Fruit fly (Drosophila melanogaster) whole organism, embryonic: ENCODE results near the gene CG32568.

Experiments
- BEAF-32 ChIP-seq: fragments of 200-800 bp; sonication (Bioruptor generic); optimal IDR thresholded peaks from 3 replicates; lab custom pipeline; 2017; ENCODE audit warnings: missing biosample characterization, missing genetic modification characterization, mild to moderate bottlenecking, moderate library complexity, missing genetic modification reagents
- Blimp-1 ChIP-seq: fragments of 200-800 bp; sonication (Bioruptor generic); optimal IDR thresholded peaks from 3 replicates; lab custom pipeline; 2018; ENCODE audit warnings: missing biosample characterization, missing genetic modification characterization, mild to moderate bottlenecking, moderate library complexity, missing genetic modification reagents
- CG10267 ChIP-seq: fragments of 200-800 bp; sonication (Bioruptor generic); optimal IDR thresholded peaks from 2 replicates; lab custom pipeline; 2018; ENCODE audit warnings: missing biosample characterization, mild to moderate bottlenecking, missing genetic modification characterization, moderate library complexity
- CG11723 ChIP-seq: fragments of 200-800 bp; sonication (Bioruptor generic); optimal IDR thresholded peaks from 2 replicates; lab custom pipeline; 2017; ENCODE audit warnings: missing biosample characterization, mild to moderate bottlenecking, missing genetic modification characterization
- CG13123 ChIP-seq: fragments of 200-800 bp; sonication (Bioruptor generic); optimal IDR thresholded peaks from 2 replicates; lab custom pipeline; 2016; ENCODE audit warnings: missing biosample characterization, missing genetic modification characterization
- CG1647 ChIP-seq: fragments of 200-800 bp; sonication (Bioruptor generic); optimal IDR thresholded peaks from 3 replicates; lab custom pipeline; 2016; ENCODE audit warnings: missing biosample characterization, missing genetic modification characterization
- CG17568 ChIP-seq: fragments of 200-800 bp; sonication (Bioruptor generic); optimal IDR thresholded peaks from 2 replicates; lab custom pipeline; 2018; ENCODE audit warnings: missing biosample characterization, mild to moderate bottlenecking, missing genetic modification characterization, moderate library complexity
- CG17802 ChIP-seq: fragments of 200-800 bp; sonication (Bioruptor generic); optimal IDR thresholded peaks from 2 replicates; lab custom pipeline; 2018; ENCODE audit warnings: missing biosample characterization, mild to moderate bottlenecking, missing genetic modification characterization, moderate library complexity
- CG18011 ChIP-seq: fragments of 200-800 bp; sonication (Bioruptor generic); optimal IDR thresholded peaks from 2 replicates; lab custom pipeline; 2017; ENCODE audit warnings: missing biosample characterization, missing genetic modification characterization, mild to moderate bottlenecking, moderate library complexity, missing genotype
- CG18262 ChIP-seq: fragments of 200-800 bp; optimal IDR thresholded peaks from 3 replicates; lab custom pipeline; 2019; ENCODE audit warnings: missing biosample characterization, mild to moderate bottlenecking, missing genetic modification characterization, moderate library complexity
- CG2889 ChIP-seq: fragments of 200-800 bp; sonication (Bioruptor generic); IDR thresholded peaks from 3 replicates; pipeline ENCODE4 v1.3.6; 2022; ENCODE audit warnings: missing biosample characterization, missing genetic modification characterization
- CG33213 ChIP-seq: fragments of 200-800 bp; sonication (Bioruptor generic); optimal IDR thresholded peaks from 3 replicates; lab custom pipeline; 2016; ENCODE audit warnings: missing biosample characterization, missing genetic modification characterization
- CG7271 ChIP-seq: fragments of 200-800 bp; sonication (Bioruptor generic); optimal IDR thresholded peaks from 2 replicates; lab custom pipeline; 2018; ENCODE audit warnings: missing biosample characterization, mild to moderate bottlenecking, missing genetic modification characterization, moderate library complexity
- CG7556 ChIP-seq: fragments of 200-800 bp; sonication (Bioruptor generic); optimal IDR thresholded peaks from 2 replicates; lab custom pipeline; 2017; ENCODE audit warnings: missing biosample characterization, mild to moderate bottlenecking, missing genetic modification characterization
- CG8089 ChIP-seq: fragments of 200-800 bp; sonication (Bioruptor generic); optimal IDR thresholded peaks from 3 replicates; lab custom pipeline; 2016; ENCODE audit warnings: missing biosample characterization, missing genetic modification characterization
- CG8290 ChIP-seq, 3 experiments: fragments of 200-800 bp; sonication (Bioruptor generic); optimal IDR thresholded peaks; 2 replicates each; lab custom pipeline; 2016 to 2019; ENCODE audit warnings: missing biosample characterization in 3 of 3, missing genetic modification characterization in 3 of 3, mild to moderate bottlenecking in 2 of 3, moderate library complexity in 1 of 3
- CG8359 ChIP-seq: fragments of 200-800 bp; sonication (Bioruptor generic); optimal IDR thresholded peaks from 2 replicates; lab custom pipeline; 2017; ENCODE audit warnings: missing biosample characterization, mild to moderate bottlenecking, missing genetic modification characterization, borderline replicate concordance
- CoRest ChIP-seq: fragments of 200-800 bp; sonication (Bioruptor generic); optimal IDR thresholded peaks from 3 replicates; lab custom pipeline; 2018; ENCODE audit warnings: missing biosample characterization, mild to moderate bottlenecking, missing genetic modification characterization, moderate library complexity
- Dad ChIP-seq: fragments of 200-800 bp; sonication (Bioruptor generic); optimal IDR thresholded peaks from 3 replicates; lab custom pipeline; 2016; ENCODE audit warnings: missing biosample characterization, missing genetic modification characterization
- E2f1 ChIP-seq: fragments of 200-800 bp; sonication (Bioruptor generic); IDR thresholded peaks from 2 replicates; pipeline ENCODE4 v1.3.6; 2022; ENCODE audit warnings: missing biosample characterization, missing genetic modification characterization
- HHEX ChIP-seq: fragments of 200-800 bp; sonication (Bioruptor generic); optimal IDR thresholded peaks from 3 replicates; lab custom pipeline; 2017; ENCODE audit warnings: missing biosample characterization, mild to moderate bottlenecking, missing genetic modification characterization, missing genetic modification reagents
- HLH4C ChIP-seq: fragments of 200-800 bp; sonication (Bioruptor generic); IDR thresholded peaks from 3 replicates; pipeline ENCODE4 v1.3.6; 2022; ENCODE audit warnings: missing biosample characterization, missing genetic modification characterization; ENCODE audit not compliant: partially characterized antibody
- MTF-1 ChIP-seq: fragments of 200-800 bp; sonication (Bioruptor generic); optimal IDR thresholded peaks from 2 replicates; lab custom pipeline; 2018; ENCODE audit warnings: missing biosample characterization, mild to moderate bottlenecking, missing genetic modification characterization, borderline replicate concordance
- Ssrp ChIP-seq: fragments of 200-800 bp; sonication (Bioruptor generic); optimal IDR thresholded peaks from 2 replicates; lab custom pipeline; 2018; ENCODE audit warnings: missing biosample characterization, mild to moderate bottlenecking, missing genetic modification characterization, moderate library complexity
- Xbp1 ChIP-seq: fragments of 200-800 bp; sonication (Bioruptor generic); optimal IDR thresholded peaks from 3 replicates; lab custom pipeline; 2016; ENCODE audit warnings: missing biosample characterization, mild to moderate bottlenecking, missing genetic modification characterization
- ash1 ChIP-seq: fragments of 200-800 bp; sonication (Bioruptor generic); optimal IDR thresholded peaks from 2 replicates; lab custom pipeline; 2018; ENCODE audit warnings: missing biosample characterization, mild to moderate bottlenecking, missing genetic modification characterization
- caup ChIP-seq: fragments of 200-800 bp; sonication (Bioruptor generic); optimal IDR thresholded peaks from 3 replicates; lab custom pipeline; 2017; ENCODE audit warnings: missing biosample characterization, mild to moderate bottlenecking, missing genetic modification characterization, moderate library complexity; ENCODE audit not compliant: severe bottlenecking
- chif ChIP-seq, 2 experiments: fragments of 200-800 bp; sonication (Bioruptor generic); optimal IDR thresholded peaks; 3 replicates each; lab custom pipeline; 2016; ENCODE audit warnings: missing biosample characterization in 2 of 2, missing genetic modification characterization in 2 of 2
- eve ChIP-seq, 2 experiments: fragments of >200 bp; optimal IDR thresholded peaks; 2 replicates each; lab custom pipeline; 2017; ENCODE audit warnings: missing biosample characterization in 2 of 2, missing genetic modification characterization in 2 of 2
- ewg ChIP-seq: fragments of 200-800 bp; sonication (Bioruptor generic); optimal IDR thresholded peaks from 3 replicates; lab custom pipeline; 2017; ENCODE audit warnings: mild to moderate bottlenecking, missing biosample characterization, missing genetic modification reagents, missing genetic modification characterization
- fd102C ChIP-seq: fragments of 200-800 bp; sonication (Bioruptor generic); optimal IDR thresholded peaks from 2 replicates; lab custom pipeline; 2018; ENCODE audit warnings: missing biosample characterization, mild to moderate bottlenecking, missing genetic modification characterization, moderate library complexity
- fd3F ChIP-seq: fragments of 200-800 bp; sonication (Bioruptor generic); optimal IDR thresholded peaks from 2 replicates; lab custom pipeline; 2018; ENCODE audit warnings: missing biosample characterization, mild to moderate bottlenecking, missing genetic modification characterization, moderate library complexity
- fd96Cb ChIP-seq: fragments of 200-800 bp; sonication (Bioruptor generic); optimal IDR thresholded peaks from 2 replicates; lab custom pipeline; 2018; ENCODE audit warnings: missing biosample characterization, mild to moderate bottlenecking, missing genetic modification characterization, moderate library complexity
- gcm2 ChIP-seq: fragments of 200-800 bp; sonication (Bioruptor generic); optimal IDR thresholded peaks from 2 replicates; lab custom pipeline; 2016; ENCODE audit warnings: missing biosample characterization, missing genetic modification characterization
- inv ChIP-seq: fragments of 200-800 bp; sonication (Bioruptor generic); IDR thresholded peaks from 2 replicates; pipeline ENCODE4 v1.3.6; 2022; ENCODE audit warnings: missing biosample characterization, missing genetic modification characterization; ENCODE audit not compliant: partially characterized antibody
- lbe ChIP-seq: fragments of 200-800 bp; sonication (Bioruptor generic); optimal IDR thresholded peaks from 2 replicates; lab custom pipeline; 2016; ENCODE audit warnings: missing biosample characterization, mild to moderate bottlenecking, missing genetic modification characterization
- nmo ChIP-seq: fragments of 200-800 bp; sonication (Bioruptor generic); optimal IDR thresholded peaks from 2 replicates; lab custom pipeline; 2018; ENCODE audit warnings: missing biosample characterization, mild to moderate bottlenecking, missing genetic modification characterization, moderate library complexity
- onecut ChIP-seq: fragments of 200-800 bp; sonication (Bioruptor generic); IDR thresholded peaks from 2 replicates; pipeline ENCODE4 v1.3.6; 2022; ENCODE audit warnings: missing biosample characterization, missing genetic modification characterization
- p53 ChIP-seq: fragments of 200-800 bp; sonication (Bioruptor generic); optimal IDR thresholded peaks from 2 replicates; lab custom pipeline; 2016; ENCODE audit warnings: missing biosample characterization, missing genetic modification characterization
- psq ChIP-seq: fragments of 200-800 bp; sonication (Bioruptor generic); optimal IDR thresholded peaks from 2 replicates; lab custom pipeline; 2017; ENCODE audit warnings: missing biosample characterization, missing genetic modification characterization
- pzg ChIP-seq: fragments of 200-800 bp; sonication (Bioruptor generic); optimal IDR thresholded peaks from 3 replicates; lab custom pipeline; 2018; ENCODE audit warnings: missing biosample characterization, mild to moderate bottlenecking, missing genetic modification characterization, moderate library complexity
- slbo ChIP-seq: fragments of 200-800 bp; sonication (Bioruptor generic); IDR thresholded peaks from 2 replicates; pipeline ENCODE4 v1.3.6; 2022; ENCODE audit warnings: missing biosample characterization, missing genetic modification characterization
- slou ChIP-seq: fragments of 200-800 bp; sonication (Bioruptor generic); optimal IDR thresholded peaks from 3 replicates; lab custom pipeline; 2016; ENCODE audit warnings: missing biosample characterization, missing genetic modification characterization
- sqz ChIP-seq: fragments of 200-800 bp; sonication (Bioruptor generic); optimal IDR thresholded peaks from 3 replicates; lab custom pipeline; 2018; ENCODE audit warnings: missing biosample characterization, mild to moderate bottlenecking, missing genetic modification characterization
- tgo ChIP-seq: fragments of 200-800 bp; sonication (Bioruptor generic); IDR thresholded peaks from 3 replicates; pipeline ENCODE4 v1.3.6; 2022; ENCODE audit warnings: missing biosample characterization, missing genetic modification characterization
- trh ChIP-seq: fragments of 200-800 bp; sonication (Bioruptor generic); optimal IDR thresholded peaks from 2 replicates; lab custom pipeline; 2016; ENCODE audit warnings: missing biosample characterization, missing genetic modification characterization
- vfl ChIP-seq: fragments of 200-800 bp; sonication (Bioruptor generic); optimal IDR thresholded peaks from 2 replicates; lab custom pipeline; 2016; ENCODE audit warnings: missing biosample characterization, missing genetic modification characterization

CG32568 gene

dm6 chrX:16750712-16751578, 10.2 kb downstream of the CG32568 start (continued):
- TF ChIP-seq CG18262 (tag; lab: Kevin White, UChicago): peak; percentile 87
- TF ChIP-seq tgo: peak; percentile 47; the same call in 1 of the 3 replicates
- TF ChIP-seq HHEX: peak; percentile 75
- TF ChIP-seq CG1647 (GFP tag; lab: Kevin White, UChicago): no peak
- peak; percentile 47 for TF ChIP-seq ewg (GFP tag; lab: Kevin White, UChicago)
- peak; percentile 18 for TF ChIP-seq slou (GFP tag; lab: Kevin White, UChicago)
- TF ChIP-seq CG33213 (GFP tag; lab: Kevin White, UChicago): no peak
- no peak for TF ChIP-seq psq (GFP tag; lab: Kevin White, UChicago)
- TF ChIP-seq onecut: peak; percentile 55
- no peak for TF ChIP-seq HLH4C
- TF ChIP-seq vfl (GFP tag; lab: Kevin White, UChicago): no peak
- peak; percentile 78 for TF ChIP-seq CG7556 (GFP tag; lab: Kevin White, UChicago)
- peak; percentile 77 for TF ChIP-seq Blimp-1 (GFP tag; lab: Kevin White, UChicago)
- TF ChIP-seq p53 (GFP tag; lab: Kevin White, UChicago): no peak
- peak; percentile 60 for TF ChIP-seq Xbp1 (GFP tag; lab: Kevin White, UChicago)
- no peak for TF ChIP-seq CG2889 (GFP tag; lab: Robert Waterston, UW)
- peak in 1 of 2 experiments; percentile 16 for TF ChIP-seq chif (GFP tag; optimal IDR thresholded peaks at IDR 0.05; lab: Kevin White, UChicago)
- peak; percentile 58 for TF ChIP-seq CG8290 (GFP tag; optimal IDR thresholded peaks at IDR 0.05; lab: Kevin White, UChicago)
- peak in 1 of 2 experiments; percentile 36 for TF ChIP-seq CG8290 (tag; optimal IDR thresholded peaks at IDR 0.05; lab: Kevin White, UChicago)
- peak; percentile 97 for TF ChIP-seq sqz
- TF ChIP-seq MTF-1 (GFP tag; lab: Kevin White, UChicago): peak; percentile 47
- TF ChIP-seq pzg (GFP tag; lab: Kevin White, UChicago): no peak
- TF ChIP-seq CG13123 (GFP tag; lab: Kevin White, UChicago): no peak
- TF ChIP-seq BEAF-32 (GFP tag; lab: Kevin White, UChicago): no peak
- TF ChIP-seq fd102C (GFP tag; lab: Kevin White, UChicago): no peak
- TF ChIP-seq CG8089: no peak
- TF ChIP-seq Dad (GFP tag; lab: Kevin White, UChicago): no peak
- peak; percentile 55 for TF ChIP-seq E2f1
- peak; percentile 67 for TF ChIP-seq lbe (GFP tag; lab: Kevin White, UChicago)
- no peak for TF ChIP-seq ash1
- TF ChIP-seq fd96Cb (tag; lab: Kevin White, UChicago): peak; percentile 71
- peak; percentile 47 for TF ChIP-seq CG8359 (GFP tag; lab: Kevin White, UChicago)
- peak; percentile 85 for TF ChIP-seq CoRest (tag; lab: Kevin White, UChicago)
- peak in 1 of 2 experiments; percentile 89 for TF ChIP-seq eve (GFP tag; optimal IDR thresholded peaks at IDR 0.05; lab: Kevin White, UChicago)
- TF ChIP-seq Ssrp (tag; lab: Kevin White, UChicago): peak; percentile 82
- TF ChIP-seq CG10267: peak; percentile 78
- no peak for TF ChIP-seq inv (GFP tag; lab: Robert Waterston, UW)
- TF ChIP-seq CG18011 (GFP tag; lab: Kevin White, UChicago): no peak
- TF ChIP-seq nmo (GFP tag; lab: Kevin White, UChicago): peak; percentile 82
- TF ChIP-seq CG11723 (GFP tag; lab: Kevin White, UChicago): peak; percentile 63
- peak; percentile 45 for TF ChIP-seq CG17568 (GFP tag; lab: Kevin White, UChicago)
- TF ChIP-seq slbo: peak; percentile 42; the same call in 1 of the 2 replicates
- no peak for TF ChIP-seq CG17802 (tag; lab: Kevin White, UChicago)
- TF ChIP-seq CG7271 (tag; lab: Kevin White, UChicago): no peak
- no peak for TF ChIP-seq trh (GFP tag; lab: Kevin White, UChicago)
- peak; percentile 40 for TF ChIP-seq fd3F (GFP tag; lab: Kevin White, UChicago)
- peak; percentile 39 for TF ChIP-seq caup (GFP tag; lab: Kevin White, UChicago)
- no peak for TF ChIP-seq gcm2 (GFP tag; lab: Kevin White, UChicago)
